Worm (Caenorhabditis elegans): ENCODE results near the gene E01G4.3.

The E01G4.3 gene

ce11 chrII:13465381-13465838 is 4.0 kb downstream of the E01G4.3 start (continued):
- no peak for TF ChIP-seq ama-1 (optimal IDR thresholded peaks at IDR 0.05)
- no peak for TF ChIP-seq ama-1 (GFP tag; optimal IDR thresholded peaks at IDR 0.05)
- TF ChIP-seq ceh-27 (GFP tag; optimal IDR thresholded peaks at IDR 0.05): no peak
- TF ChIP-seq B0035.1 (tag; optimal IDR thresholded peaks at IDR 0.05): no peak
- TF ChIP-seq dpff-1 (tag; optimal IDR thresholded peaks at IDR 0.05): no peak
- no peak for TF ChIP-seq bed-1 (GFP tag; IDR thresholded peaks at IDR 0.05)
- TF ChIP-seq hsf-1 (GFP tag; IDR thresholded peaks at IDR 0.05): no peak

- TF ChIP-seq ccch-3 (GFP tag; optimal IDR thresholded peaks at IDR 0.05) (no peak), T26A5.8 (tag; optimal IDR thresholded peaks at IDR 0.05) (no peak), hlh-12 (tag; optimal IDR thresholded peaks at IDR 0.05) (no peak), F23B12.7 (tag; optimal IDR thresholded peaks at IDR 0.05; ENCODE audit: insufficient read depth) (no peak), ztf-6 (GFP tag; IDR thresholded peaks at IDR 0.05) (no peak), attf-3 (GFP tag; conservative IDR thresholded peaks at IDR 0.05) (no peak), F57C9.4 (tag; optimal IDR thresholded peaks at IDR 0.05) (no peak), somi-1 (GFP tag; optimal IDR thresholded peaks at IDR 0.05) (peak; percentile 81), nfyb-1 (GFP tag; IDR thresholded peaks at IDR 0.05) (peak; percentile 70), mel-28 (tag; optimal IDR thresholded peaks at IDR 0.05; ENCODE audit: borderline replicate concordance) (no peak), lag-1 (GFP tag; IDR thresholded peaks at IDR 0.05) (no peak), nhr-90 (tag; optimal IDR thresholded peaks at IDR 0.05) (no peak), egl-18 (GFP tag; IDR thresholded peaks at IDR 0.05) (no peak), egrh-3 (GFP tag; IDR thresholded peaks at IDR 0.05) (0 out of 2 replicates have a peak, but pooled peaks have one; percentile 28), ekl-4 (GFP tag; IDR thresholded peaks at IDR 0.05) (no peak), tlf-1 (GFP tag; optimal IDR thresholded peaks at IDR 0.05) (peak; percentile 11), madf-10 (tag; optimal IDR thresholded peaks at IDR 0.05) (peak; percentile 81), hlh-26 (GFP tag; conservative IDR thresholded peaks at IDR 0.05) (no peak), ceh-100 (GFP tag; IDR thresholded peaks at IDR 0.05) (no peak), B0019.2 (GFP tag; conservative IDR thresholded peaks at IDR 0.05) (no peak), F10E7.11 (tag; optimal IDR thresholded peaks at IDR 0.05) (no peak), zfh-2 (GFP tag; conservative IDR thresholded peaks at IDR 0.05) (peak; percentile 44; the same call in 1 of the 2 replicates), hsf-1 (GFP tag; IDR thresholded peaks at IDR 0.05) (no peak), ztf-18 (tag; optimal IDR thresholded peaks at IDR 0.05) (peak; percentile 10), cebp-1 (GFP tag; IDR thresholded peaks at IDR 0.05) (no peak), cebp-1 (tag; optimal IDR thresholded peaks at IDR 0.05) (peak; percentile 59), D2030.7 (GFP tag; IDR thresholded peaks at IDR 0.05) (no peak), rpc-1 (optimal IDR thresholded peaks at IDR 0.05) (no peak), rpc-1 (tag; optimal IDR thresholded peaks at IDR 0.05) (no peak), chd-7 (tag; optimal IDR thresholded peaks at IDR 0.05) (peak; percentile 81), lir-1 (GFP tag; conservative IDR thresholded peaks at IDR 0.05) (0 out of 2 replicates have a peak, but pooled peaks have one; percentile 18), lsl-1 (GFP tag; optimal IDR thresholded peaks at IDR 0.05) (no peak), bed-1 (GFP tag; IDR thresholded peaks at IDR 0.05) (no peak), B0035.1 (tag; optimal IDR thresholded peaks at IDR 0.05) (no peak), tbp1 (GFP tag; optimal IDR thresholded peaks at IDR 0.05) (peak; percentile 30), Y67H2A.10 (GFP tag; conservative IDR thresholded peaks at IDR 0.05) (no peak), Y53G8AR.9 (GFP tag; conservative IDR thresholded peaks at IDR 0.05) (no peak), madf-3 (GFP tag; IDR thresholded peaks at IDR 0.05) (no peak), ama-1 (optimal IDR thresholded peaks at IDR 0.05) (peak; percentile 92), ama-1 (GFP tag; optimal IDR thresholded peaks at IDR 0.05) (no peak), ceh-40 (GFP tag; IDR thresholded peaks at IDR 0.05) (0 out of 2 replicates have a peak, but pooled peaks have one; percentile 56), F57A8.1 (GFP tag; optimal IDR thresholded peaks at IDR 0.05) (no peak), ZK185.1 (tag; optimal IDR thresholded peaks at IDR 0.05; ENCODE audit: poor library complexity, severe bottlenecking) (no peak), pha-4 (tag; optimal IDR thresholded peaks at IDR 0.05) (peak; percentile 16)
Observed at ce11 chrII:13461604-13462375, 7.6 kb downstream of the E01G4.3 start.
